Worm (Caenorhabditis elegans) whole organism, early embryonic: ENCODE results near the gene hsp-3.

Experiments used
- B0310.2 ChIP-seq: sonication (generic microtip); optimal IDR thresholded peaks from 2 replicates; lab custom pipeline; 2016; ENCODE audit warnings: mild to moderate bottlenecking, missing genetic modification characterization, missing compliant biosample characterization
- F13C5.2 ChIP-seq: sonication (generic microtip); optimal IDR thresholded peaks from 2 replicates; lab custom pipeline; 2017; ENCODE audit warnings: mild to moderate bottlenecking, missing genetic modification characterization, inconsistent platforms, missing compliant biosample characterization
- aly-1 ChIP-seq: sonication (generic microtip); optimal IDR thresholded peaks from 2 replicates; lab custom pipeline; 2016; ENCODE audit warnings: missing genetic modification characterization, missing compliant biosample characterization
- ama-1 ChIP-seq: fragments of 150-350 bp; optimal IDR thresholded peaks from 2 replicates; lab custom pipeline; 2014
- ceh-13 ChIP-seq: fragments of 200-800 bp; sonication (Bioruptor generic); optimal IDR thresholded peaks from 2 replicates; lab custom pipeline; 2018; ENCODE audit warnings: mild to moderate bottlenecking, missing genetic modification characterization, missing compliant biosample characterization
- ceh-36 ChIP-seq: sonication (generic microtip); optimal IDR thresholded peaks from 2 replicates; lab custom pipeline; 2016; ENCODE audit warnings: missing genetic modification characterization, inconsistent platforms, missing compliant biosample characterization
- ets-7 ChIP-seq: sonication (generic microtip); optimal IDR thresholded peaks from 2 replicates; lab custom pipeline; 2016; ENCODE audit warnings: missing genotype, missing genetic modification characterization, missing compliant biosample characterization
- flt-1 ChIP-seq: fragments of 200-800 bp; sonication (Bioruptor generic); IDR thresholded peaks from 2 replicates; pipeline ENCODE4 v1.3.6; 2022; ENCODE audit warnings: missing genetic modification characterization, missing compliant biosample characterization
- hmbx-1 ChIP-seq: sonication (generic microtip); optimal IDR thresholded peaks from 2 replicates; lab custom pipeline; 2016; ENCODE audit warnings: mild to moderate bottlenecking, missing genetic modification characterization, missing compliant biosample characterization
- hmg-4 ChIP-seq: fragments of 200-800 bp; sonication (Bioruptor generic); optimal IDR thresholded peaks from 2 replicates; lab custom pipeline; 2018; ENCODE audit warnings: mild to moderate bottlenecking, missing genetic modification characterization, missing compliant biosample characterization
- hnd-1 ChIP-seq: sonication (generic microtip); optimal IDR thresholded peaks from 2 replicates; lab custom pipeline; 2016; ENCODE audit warnings: missing genetic modification characterization, missing compliant biosample characterization
- pes-1 ChIP-seq: fragments of 200-800 bp; sonication (Bioruptor generic); IDR thresholded peaks from 2 replicates; pipeline ENCODE4 v1.3.6; 2022; ENCODE audit warnings: missing genetic modification reagents, missing genetic modification characterization, missing compliant biosample characterization
- scrt-1 ChIP-seq: fragments of 200-800 bp; sonication (Bioruptor generic); IDR thresholded peaks from 2 replicates; pipeline ENCODE4 v1.3.6; 2022; ENCODE audit warnings: missing genetic modification characterization, missing compliant biosample characterization
- sea-1 ChIP-seq: fragments of 200-800 bp; sonication (Bioruptor generic); conservative IDR thresholded peaks from 2 replicates; pipeline ENCODE4 v1.3.6; 2022; ENCODE audit warnings: missing genetic modification characterization, missing compliant biosample characterization
- tbx-11 ChIP-seq: fragments of 200-800 bp; sonication (Bioruptor generic); IDR thresholded peaks from 2 replicates; pipeline ENCODE4 v1.3.6; 2022; ENCODE audit warnings: missing genetic modification characterization, missing compliant biosample characterization
- tbx-37 ChIP-seq: fragments of 200-800 bp; sonication (Bioruptor generic); conservative IDR thresholded peaks from 2 replicates; pipeline ENCODE4 v1.3.6; 2022; ENCODE audit warnings: missing genetic modification reagents, missing genetic modification characterization, missing compliant biosample characterization
- tra-4 ChIP-seq: sonication (generic microtip); optimal IDR thresholded peaks from 2 replicates; lab custom pipeline; 2017; ENCODE audit warnings: missing genetic modification characterization, missing compliant biosample characterization

hsp-3 gene

DNA sequence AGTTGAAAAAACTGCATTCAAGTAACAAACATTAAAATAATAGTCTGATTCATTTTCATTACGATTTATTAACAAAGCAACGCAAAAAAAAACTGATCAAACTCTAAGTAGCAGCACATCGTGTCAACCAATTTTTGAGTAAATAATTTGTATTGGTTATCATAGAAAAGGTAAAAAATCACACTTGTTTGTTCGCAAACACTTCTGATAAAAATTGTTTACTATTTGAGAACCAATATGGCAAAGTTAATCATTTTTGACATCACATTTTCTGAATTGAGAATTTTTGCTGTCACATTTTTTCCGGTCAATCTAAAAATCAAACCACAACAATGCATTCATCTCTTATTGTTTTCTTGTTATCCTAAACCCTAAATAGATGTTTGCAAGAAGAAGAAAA, 29.4 kb upstream of the hsp-3 start:
- TF ChIP-seq ceh-36 (no peak), pes-1 (no peak), ets-7 (tag; lab: Kevin White, UChicago) (no peak), hmg-4 (no peak), tbx-37 (GFP tag; lab: Robert Waterston, UW) (no peak), hnd-1 (tag; lab: Kevin White, UChicago) (no peak)

DNA sequence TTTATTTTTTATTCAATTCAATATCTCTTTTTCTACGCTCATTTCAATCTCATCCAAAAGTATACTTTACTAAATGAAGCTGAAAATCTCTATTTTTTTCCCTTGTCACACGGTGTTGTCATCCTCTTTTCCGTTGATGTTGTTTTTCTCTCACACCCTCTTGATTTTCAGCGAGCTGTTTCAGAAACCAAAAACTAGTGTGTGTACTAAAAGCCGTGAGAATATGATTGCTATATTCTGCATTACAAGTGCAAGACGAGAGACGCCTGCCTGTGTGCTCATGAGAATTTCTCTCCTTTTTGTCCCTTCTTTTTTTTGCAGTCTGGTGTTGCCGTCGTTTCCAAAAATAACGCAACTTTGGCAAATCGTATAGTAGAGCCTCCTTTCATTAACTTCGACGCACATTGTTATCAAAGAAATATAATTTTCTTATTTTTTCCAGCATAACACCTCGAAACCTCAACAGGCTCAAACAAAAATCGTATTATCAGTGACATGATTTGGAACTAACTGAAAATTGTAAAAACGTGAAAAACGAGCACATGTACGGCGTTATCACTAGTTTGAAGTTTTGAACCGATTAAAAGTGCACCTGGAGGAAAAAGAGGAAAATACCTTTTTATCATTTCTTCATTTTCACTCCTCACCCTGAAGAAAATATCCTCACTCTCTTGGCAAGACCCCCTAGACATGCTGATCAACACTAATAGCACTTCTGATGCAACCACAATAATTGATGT, 26.3 kb upstream of the hsp-3 start, which contains the start of gene C15H9.2:
C15H9.2 (plus strand) TSS at position 441 of the 740 bp plus-strand sequence.
- no peak for TF ChIP-seq ceh-36
- no peak for TF ChIP-seq F13C5.2 (tag; lab: Kevin White, UChicago)
- TF ChIP-seq tbx-37 (GFP tag; lab: Robert Waterston, UW) = no peak
- no peak for TF ChIP-seq hnd-1 (tag; lab: Kevin White, UChicago)
- no peak for TF ChIP-seq flt-1 (GFP tag; lab: Robert Waterston, UW)
- no peak for TF ChIP-seq B0310.2
- no peak for TF ChIP-seq pes-1
- no peak for TF ChIP-seq ceh-13
- no peak for TF ChIP-seq aly-1 (tag; lab: Kevin White, UChicago)
- no peak for TF ChIP-seq tbx-11 (GFP tag; lab: Robert Waterston, UW)
- no peak for TF ChIP-seq scrt-1 (GFP tag; lab: Robert Waterston, UW)
- TF ChIP-seq hmbx-1 (tag; lab: Kevin White, UChicago) = no peak
- TF ChIP-seq tra-4 = no peak
- no peak for TF ChIP-seq hmg-4
- TF ChIP-seq ama-1 = no peak

ce11 chrX:6115502-6115901, 23.6 kb upstream of the hsp-3 start, which contains the start of gene C15H9.3:
TSS of gene C15H9.3 (plus strand) at chrX:6115802.
- TF ChIP-seq ceh-13 (no peak), sea-1 (GFP tag; lab: Robert Waterston, UW) (no peak)

- TF ChIP-seq B0310.2 (no peak), aly-1 (tag; lab: Kevin White, UChicago) (no peak), pes-1 (no peak), tbx-37 (GFP tag; lab: Robert Waterston, UW) (no peak), scrt-1 (GFP tag; lab: Robert Waterston, UW) (no peak), tbx-11 (GFP tag; lab: Robert Waterston, UW) (no peak), tra-4 (no peak), F13C5.2 (tag; lab: Kevin White, UChicago) (no peak), hmg-4 (no peak), ceh-13 (no peak), ets-7 (tag; lab: Kevin White, UChicago) (no peak), ama-1 (no peak), sea-1 (GFP tag; lab: Robert Waterston, UW) (no peak), hnd-1 (tag; lab: Kevin White, UChicago) (no peak)
Observed at ce11 chrX:6112817-6113216, 20.9 kb upstream of the hsp-3 start, which contains the start of gene prx-3. TSS of gene prx-3 (minus strand) at chrX:6112917.

DNA sequence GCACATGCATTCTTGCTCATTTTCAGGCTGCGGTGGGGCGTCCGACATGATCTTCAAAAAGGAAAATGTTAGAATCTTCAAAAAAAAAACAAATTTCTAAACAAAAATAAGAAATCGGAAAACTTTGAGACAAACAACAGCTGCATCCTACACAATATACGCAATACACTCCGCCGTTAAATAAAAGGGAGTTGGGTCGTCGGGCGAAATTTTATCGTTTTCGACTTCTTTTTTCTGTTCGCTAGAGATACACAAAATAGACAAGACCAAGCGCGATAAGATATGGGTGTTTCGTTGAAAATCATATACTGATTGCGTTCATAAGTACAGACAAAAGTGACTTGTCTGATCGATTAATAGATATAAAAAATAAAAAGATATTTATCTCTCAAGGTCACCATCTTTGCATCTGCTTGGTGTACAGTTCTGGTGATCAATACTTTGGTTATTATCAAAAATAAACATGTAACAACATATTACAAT, 17.4 kb upstream of the hsp-3 start, which contains the start of gene kynu-1:
kynu-1 (minus strand) TSS at position 51 of the 483 bp plus-strand sequence.
- TF ChIP-seq hnd-1 (tag; lab: Kevin White, UChicago) (no peak), hmg-4 (no peak), ama-1 (no peak), B0310.2 (no peak), ceh-36 (no peak), tbx-11 (GFP tag; lab: Robert Waterston, UW) (no peak), pes-1 (no peak), ceh-13 (no peak), scrt-1 (GFP tag; lab: Robert Waterston, UW) (no peak), ets-7 (tag; lab: Kevin White, UChicago) (no peak), flt-1 (GFP tag; lab: Robert Waterston, UW) (no peak), tra-4 (no peak), hmbx-1 (tag; lab: Kevin White, UChicago) (no peak), F13C5.2 (tag; lab: Kevin White, UChicago) (no peak), tbx-37 (GFP tag; lab: Robert Waterston, UW) (no peak), aly-1 (tag; lab: Kevin White, UChicago) (no peak)

ce11 chrX:6107962-6108361, 16.0 kb upstream of the hsp-3 start:
- no peak for TF ChIP-seq ceh-36
- TF ChIP-seq scrt-1 (GFP tag; lab: Robert Waterston, UW) = no peak
- no peak for TF ChIP-seq ceh-13
- TF ChIP-seq sea-1 (GFP tag; lab: Robert Waterston, UW) = no peak
- TF ChIP-seq B0310.2 = no peak

ce11 chrX:6103297-6103696, 11.4 kb upstream of the hsp-3 start, which contains the start of gene C15H9.11:
TSS of gene C15H9.11 (minus strand) at chrX:6103397.
- TF ChIP-seq B0310.2 (no peak), tra-4 (no peak), hnd-1 (tag; lab: Kevin White, UChicago) (no peak), tbx-11 (GFP tag; lab: Robert Waterston, UW) (no peak), ceh-36 (no peak), ama-1 (no peak), flt-1 (GFP tag; lab: Robert Waterston, UW) (no peak), sea-1 (GFP tag; lab: Robert Waterston, UW) (no peak), F13C5.2 (tag; lab: Kevin White, UChicago) (no peak), ceh-13 (no peak), ets-7 (tag; lab: Kevin White, UChicago) (no peak), hmbx-1 (tag; lab: Kevin White, UChicago) (no peak)
